Fruit fly (Drosophila melanogaster) S2 (cell line): ENCODE measurements around the gene Glyat.
A peak's percentile ranks its signal among the peaks of the same experiment; 100 is the strongest.
"Not testable (repeated sequence)": the region's sequence is repeated elsewhere in the genome, so short reads cannot be mapped to it uniquely, and the experiment has no call there.

Experiments used
- CG8478 ChIP-seq: fragments of >200 bp; optimal IDR thresholded peaks from 2 replicates; lab custom pipeline; 2018
- CTCF ChIP-seq, 2 experiments: fragments of >200 bp; optimal IDR thresholded peaks; 2 replicates each; lab custom pipeline; 2018

Gene Glyat

DNA sequence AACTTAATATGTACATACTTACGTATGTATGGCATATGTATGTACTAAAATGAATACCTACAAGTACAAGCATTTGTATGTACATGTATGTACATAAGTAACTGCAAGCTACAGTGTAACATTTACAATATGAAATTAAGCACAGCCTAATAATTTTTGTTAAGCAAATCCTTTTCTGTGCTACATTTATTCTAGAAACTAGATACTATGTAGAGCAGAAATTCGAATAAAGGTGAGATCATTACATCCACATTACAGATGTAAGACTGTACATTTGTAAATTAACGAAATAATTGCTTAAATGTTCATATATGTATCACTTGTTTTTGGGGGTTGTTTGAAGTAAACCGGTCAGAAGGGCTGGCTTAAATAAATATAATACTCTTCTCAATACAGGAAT lies 18.5 kb downstream of the Glyat start:
- TF ChIP-seq CG8478 (lab: Kevin White, UChicago) (no peak), CTCF (optimal IDR thresholded peaks at IDR 0.05; lab: Kevin White, UChicago) (no peak)

DNA sequence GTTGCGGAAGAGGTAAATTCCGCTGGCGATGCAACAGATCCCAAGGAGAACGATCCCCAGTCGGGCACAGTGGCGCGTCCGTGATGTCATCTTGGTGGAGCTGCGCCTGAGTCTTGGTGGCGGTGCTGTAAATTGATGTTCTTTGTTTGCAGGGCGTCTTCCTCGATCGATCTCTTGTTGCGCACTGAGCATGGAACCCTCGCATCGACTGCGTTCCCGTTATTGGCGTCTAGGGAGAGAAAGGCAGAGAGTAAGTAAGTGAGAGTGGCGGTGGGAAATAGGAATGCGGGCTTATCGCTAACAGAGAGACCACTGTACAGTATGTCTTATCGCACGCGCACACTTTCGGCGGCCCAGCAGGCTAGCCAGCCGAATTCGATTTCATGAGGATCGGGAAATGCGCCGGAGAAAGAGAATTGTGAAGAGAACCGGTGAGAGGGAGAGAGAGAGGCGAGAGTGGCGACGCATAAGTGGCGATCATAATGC lies 19.0 kb downstream of the Glyat start:
- TF ChIP-seq CTCF (optimal IDR thresholded peaks at IDR 0.05; lab: Kevin White, UChicago) (no peak), CG8478 (lab: Kevin White, UChicago) (no peak)

DNA sequence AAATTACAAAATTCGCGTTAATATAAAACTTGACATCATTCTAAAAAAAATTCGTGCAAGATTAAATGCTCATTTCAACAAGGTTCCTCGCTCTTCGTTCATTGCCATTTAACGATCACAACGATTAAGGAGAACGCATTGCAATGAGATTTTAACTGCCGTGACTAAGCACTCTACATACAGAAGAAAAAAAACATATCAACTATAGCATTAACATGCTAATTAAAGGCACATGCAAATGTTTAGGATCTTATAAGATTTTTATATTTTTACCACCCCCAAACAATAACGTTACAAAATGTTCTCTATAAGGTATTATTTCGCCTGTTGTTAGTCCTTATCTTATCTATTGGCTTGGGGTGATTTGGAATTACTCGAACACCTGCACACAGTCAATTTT lies 19.7 kb downstream of the Glyat start:
- TF ChIP-seq CG8478 (lab: Kevin White, UChicago) (no peak), CTCF (optimal IDR thresholded peaks at IDR 0.05; lab: Kevin White, UChicago) (no peak)

DNA sequence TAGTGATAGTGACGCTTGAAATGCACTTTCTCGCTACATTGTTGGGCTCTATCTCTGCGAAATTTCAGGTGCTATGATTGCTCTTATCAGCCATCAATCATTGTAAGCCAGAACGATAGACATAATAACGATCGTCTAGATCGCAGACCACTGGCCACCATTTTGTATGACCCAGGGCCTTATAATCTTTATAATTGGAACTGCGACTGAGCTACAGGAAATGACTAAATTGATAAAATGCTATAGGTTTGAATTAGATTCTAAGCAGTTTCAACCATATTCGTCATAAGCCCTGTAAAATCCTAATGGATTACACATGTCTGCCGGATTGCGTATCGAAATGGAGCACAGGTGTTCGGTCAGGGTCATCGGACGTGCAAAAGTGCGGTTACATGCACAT lies 20.6 kb downstream of the Glyat start:
- TF ChIP-seq CTCF (optimal IDR thresholded peaks at IDR 0.05; lab: Kevin White, UChicago) (no peak), CG8478 (lab: Kevin White, UChicago) (no peak)

DNA sequence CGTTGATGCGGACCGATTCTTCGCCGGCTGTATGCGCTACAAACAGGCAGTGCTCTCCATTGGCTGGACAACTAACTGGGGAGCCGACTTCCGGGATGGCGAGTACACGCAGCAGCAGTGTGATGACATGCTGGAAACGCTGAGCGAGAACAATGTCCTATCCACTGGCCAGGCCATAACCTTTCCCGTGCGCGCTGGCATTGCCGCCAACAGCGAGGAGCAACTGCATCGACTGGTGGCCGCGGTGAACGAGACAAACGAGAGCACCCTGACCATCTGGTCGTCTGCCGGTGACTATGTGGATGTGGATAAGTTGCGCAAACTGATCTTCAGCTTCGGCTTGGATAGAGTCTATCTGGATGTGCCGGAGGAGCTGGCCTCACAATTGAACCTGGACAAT lies 24.2 kb downstream of the Glyat start:
- no peak for TF ChIP-seq CTCF (optimal IDR thresholded peaks at IDR 0.05; lab: Kevin White, UChicago)
- no peak for TF ChIP-seq CG8478 (lab: Kevin White, UChicago)

DNA sequence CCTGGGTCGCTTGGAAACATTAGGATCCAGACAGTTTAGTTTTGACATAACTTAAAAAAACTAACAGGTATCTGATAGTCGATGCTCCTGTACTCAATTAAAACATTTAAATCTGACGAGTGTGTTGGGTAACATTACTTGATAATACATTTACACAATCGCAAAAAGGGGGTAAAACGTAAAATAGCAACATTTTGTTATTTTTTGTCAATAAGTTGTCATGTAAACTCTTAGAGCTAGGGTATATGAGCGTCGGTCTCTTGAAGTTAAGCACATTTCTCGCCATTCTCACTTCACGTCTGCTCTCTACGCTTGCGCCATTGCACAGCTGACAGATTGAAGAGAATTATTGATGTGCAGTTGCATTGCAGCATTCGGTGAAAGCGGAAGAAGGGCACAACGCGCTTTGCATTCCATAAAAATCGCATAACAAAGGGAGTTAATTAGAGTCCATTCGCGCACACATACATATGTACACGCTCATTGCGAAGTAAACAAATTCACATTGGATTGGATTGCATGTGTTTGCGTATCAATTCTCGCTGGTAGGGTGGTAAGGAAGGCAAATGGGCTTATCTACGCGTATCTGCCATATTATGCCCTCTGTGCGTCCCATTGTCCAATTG lies 25.4 kb downstream of the Glyat start:
- TF ChIP-seq CG8478 (lab: Kevin White, UChicago) (no peak), CTCF (optimal IDR thresholded peaks at IDR 0.05; lab: Kevin White, UChicago) (no peak)

DNA sequence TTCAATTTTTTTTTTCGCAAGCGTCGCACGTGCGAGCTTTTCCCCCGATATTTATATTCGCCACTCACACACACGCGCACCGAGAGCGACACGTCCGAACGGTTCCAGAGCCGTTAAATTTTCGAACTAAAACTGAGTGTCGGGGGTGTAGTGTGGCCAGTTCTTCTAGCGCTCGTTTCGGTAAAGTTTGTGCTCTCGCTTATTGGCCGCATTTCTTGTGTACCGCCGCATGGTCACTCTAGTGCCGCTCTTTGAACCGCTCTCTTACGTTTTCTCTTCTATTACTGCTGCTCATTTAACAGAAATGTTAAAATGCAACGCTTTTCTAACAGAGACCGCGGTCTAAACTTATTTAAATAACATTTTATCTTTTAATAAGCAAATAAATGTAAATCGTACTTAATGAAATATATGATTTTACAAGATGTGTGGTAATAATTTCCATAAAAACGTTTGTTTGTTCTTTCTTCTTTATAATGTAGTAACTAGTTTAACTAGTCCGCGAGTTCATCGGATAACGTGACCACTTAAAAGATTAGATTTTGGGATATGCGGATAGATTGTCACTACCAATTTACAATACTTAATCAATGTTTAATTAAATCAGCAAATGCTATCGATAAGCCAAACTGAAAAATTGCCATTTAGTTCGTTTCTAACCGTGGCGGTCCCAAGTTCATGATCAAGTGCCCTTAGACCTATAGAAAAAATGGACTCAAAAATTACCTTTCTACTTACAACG lies 26.2 kb downstream of the Glyat start, which contains the start of gene Snoo:
Snoo (minus strand) TSS at position 138 of the 742 bp plus-strand sequence.
- TF ChIP-seq CTCF (optimal IDR thresholded peaks at IDR 0.05; lab: Kevin White, UChicago) (peak; percentile 43 to 52), CG8478 (lab: Kevin White, UChicago) (no peak)

DNA sequence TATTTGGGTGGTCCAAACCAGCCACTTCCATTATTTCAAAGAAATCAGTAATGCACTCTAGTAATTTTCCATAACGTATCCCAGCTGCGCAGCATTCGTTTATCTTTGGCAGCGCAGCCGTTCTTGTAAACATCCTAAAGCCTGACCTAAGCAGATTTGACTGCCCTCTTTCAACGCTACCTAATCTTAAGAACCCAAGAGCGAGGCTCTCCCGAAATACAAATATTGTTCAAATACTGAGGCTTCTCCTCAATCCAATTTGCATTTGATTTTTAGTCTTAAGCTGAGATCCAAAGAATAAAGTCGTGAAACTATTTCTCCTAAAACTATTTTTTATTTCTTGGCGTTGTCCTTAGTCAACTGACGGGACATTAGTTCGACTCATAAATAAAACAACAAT lies 26.8 kb downstream of the Glyat start, which contains the start of gene CG7231:
CG7231 (plus strand) TSS at position 301 of the 400 bp plus-strand sequence.
- TF ChIP-seq CG8478 (lab: Kevin White, UChicago); CTCF (optimal IDR thresholded peaks at IDR 0.05; lab: Kevin White, UChicago): not testable (repeated sequence)

DNA sequence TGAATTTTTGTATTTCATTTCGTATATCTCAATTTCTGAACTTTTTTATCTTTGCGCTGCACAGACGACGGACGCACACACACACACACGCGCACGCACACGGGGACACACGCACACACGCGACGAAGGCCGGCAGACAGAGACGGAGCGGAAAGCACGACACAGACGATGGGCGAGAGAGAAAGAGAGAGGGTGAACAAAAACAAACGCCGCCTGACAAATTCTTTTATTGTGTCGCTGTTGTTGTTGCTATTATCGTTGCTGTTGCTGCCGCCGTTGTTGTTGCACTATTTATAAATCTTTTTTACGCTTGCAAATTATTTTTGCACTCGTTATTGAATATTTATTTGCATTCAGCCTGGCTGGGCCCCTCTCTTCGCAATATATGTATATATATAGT lies 33.7 kb downstream of the Glyat start:
- TF ChIP-seq CTCF (optimal IDR thresholded peaks at IDR 0.05; lab: Kevin White, UChicago): no peak

DNA sequence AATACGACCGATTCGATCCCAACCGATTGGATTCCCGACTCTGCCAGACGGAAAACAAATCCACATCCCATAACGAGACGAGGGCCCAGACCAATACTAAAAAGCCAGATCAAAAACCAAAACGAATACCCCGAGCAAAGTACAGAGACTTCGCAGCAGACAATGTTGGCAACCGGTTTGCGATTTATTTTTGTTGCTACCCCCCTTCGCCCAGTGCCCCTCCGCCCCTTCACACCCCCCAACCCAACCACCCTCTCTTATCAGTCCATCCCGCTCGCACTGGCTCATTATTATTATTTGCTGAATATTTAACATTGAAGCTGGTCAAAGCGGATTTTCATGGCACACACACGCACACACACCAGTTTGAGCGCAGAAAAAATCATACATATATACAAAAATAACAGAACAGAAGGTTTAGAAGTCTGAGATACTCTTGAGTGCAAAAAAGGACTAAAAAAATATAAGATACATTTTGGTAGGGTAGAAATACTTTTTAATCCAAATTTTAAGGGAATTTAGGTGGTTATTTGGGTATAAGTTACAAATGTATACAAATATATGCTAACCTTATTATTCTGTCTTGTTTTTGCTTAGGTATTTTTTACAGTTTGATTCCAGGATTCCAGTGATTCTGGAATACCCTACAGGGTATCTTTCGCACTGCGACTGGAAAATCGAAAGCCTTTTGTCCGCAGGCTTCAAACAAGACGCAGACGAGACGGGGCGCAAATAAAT lies 36.8 kb downstream of the Glyat start:
- no peak for TF ChIP-seq CG8478 (lab: Kevin White, UChicago)
- no peak for TF ChIP-seq CTCF (optimal IDR thresholded peaks at IDR 0.05; lab: Kevin White, UChicago)

DNA sequence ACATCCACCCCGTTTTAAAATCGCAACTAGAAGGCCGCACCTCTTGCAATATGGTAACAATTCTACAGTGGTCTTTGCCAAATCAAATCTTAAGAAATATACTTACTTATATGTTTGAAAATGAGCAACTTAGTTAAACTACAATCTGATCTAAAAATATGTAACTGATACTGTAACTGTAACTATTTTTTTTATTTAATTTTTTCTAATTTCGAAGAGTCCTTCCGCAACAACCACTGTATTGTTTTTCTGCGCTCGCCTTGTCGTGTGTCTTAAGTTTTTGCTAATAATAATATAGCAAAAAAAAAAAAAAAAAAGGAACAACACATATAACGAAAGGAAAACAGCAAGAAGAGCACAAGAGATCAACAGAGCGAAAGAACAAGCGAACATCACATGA lies 39.0 kb downstream of the Glyat start:
- TF ChIP-seq CG8478 (lab: Kevin White, UChicago) (no peak), CTCF (optimal IDR thresholded peaks at IDR 0.05; lab: Kevin White, UChicago) (no peak)

DNA sequence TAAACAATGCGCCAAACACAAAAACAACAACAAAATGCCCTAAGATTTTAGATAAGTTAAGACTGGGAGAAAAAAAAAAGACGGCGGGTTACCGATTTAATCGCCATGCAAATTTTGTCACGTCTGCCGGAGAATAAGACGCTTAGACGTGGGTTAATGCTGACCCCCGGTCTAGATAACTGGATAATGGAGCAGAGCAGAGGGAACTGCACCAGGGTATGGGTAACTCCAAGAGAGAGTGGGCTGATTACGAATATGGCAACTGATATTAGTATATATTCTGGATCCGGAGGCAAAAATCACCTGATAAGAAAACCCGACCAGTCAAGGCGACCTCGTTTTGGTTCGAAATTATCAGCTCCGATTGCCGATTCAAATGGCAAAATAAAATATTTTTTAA lies 40.5 kb downstream of the Glyat start:
- TF ChIP-seq CG8478 (lab: Kevin White, UChicago) (no peak), CTCF (optimal IDR thresholded peaks at IDR 0.05; lab: Kevin White, UChicago) (no peak)

DNA sequence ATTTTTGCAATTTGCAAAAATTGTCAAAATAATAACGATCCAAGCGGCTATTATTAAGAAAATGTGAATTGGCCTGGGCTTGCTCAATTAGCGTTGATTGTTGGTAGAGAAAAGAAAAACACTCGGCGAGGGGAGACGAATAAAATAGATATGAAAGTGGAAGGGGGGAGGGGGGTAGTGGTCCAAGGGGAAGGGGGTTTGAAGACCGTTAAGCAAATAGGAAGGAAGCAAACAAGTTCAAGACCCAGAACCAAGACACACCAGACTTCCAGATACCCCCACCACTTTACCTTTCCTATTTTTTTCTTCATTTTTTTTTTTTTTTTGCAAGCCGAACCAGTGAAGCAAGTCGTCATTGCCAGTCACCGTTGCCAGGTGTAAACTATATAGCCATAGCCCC lies 41.1 kb downstream of the Glyat start:
- TF ChIP-seq CTCF (optimal IDR thresholded peaks at IDR 0.05; lab: Kevin White, UChicago) (no peak), CG8478 (lab: Kevin White, UChicago) (no peak)

DNA sequence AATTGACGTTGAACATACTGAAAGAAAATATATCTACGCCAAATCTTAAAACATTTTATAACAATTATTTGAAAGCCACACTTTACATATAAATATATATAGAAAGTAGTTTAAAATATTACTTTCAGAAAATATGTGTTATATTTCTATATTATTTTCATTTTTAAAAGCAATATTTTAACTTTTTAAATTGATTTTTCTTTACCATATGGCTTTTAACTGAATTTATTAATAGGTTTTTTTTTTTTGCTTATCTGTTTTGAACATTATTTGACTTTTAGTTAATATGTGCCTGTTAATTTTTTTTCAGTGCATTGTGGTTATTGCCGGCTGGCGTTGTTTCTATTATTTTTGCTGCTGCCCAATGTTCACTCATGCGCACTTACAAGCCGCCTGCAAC lies 42.4 kb downstream of the Glyat start:
- no peak for TF ChIP-seq CTCF (optimal IDR thresholded peaks at IDR 0.05; lab: Kevin White, UChicago)
- no peak for TF ChIP-seq CG8478 (lab: Kevin White, UChicago)

DNA sequence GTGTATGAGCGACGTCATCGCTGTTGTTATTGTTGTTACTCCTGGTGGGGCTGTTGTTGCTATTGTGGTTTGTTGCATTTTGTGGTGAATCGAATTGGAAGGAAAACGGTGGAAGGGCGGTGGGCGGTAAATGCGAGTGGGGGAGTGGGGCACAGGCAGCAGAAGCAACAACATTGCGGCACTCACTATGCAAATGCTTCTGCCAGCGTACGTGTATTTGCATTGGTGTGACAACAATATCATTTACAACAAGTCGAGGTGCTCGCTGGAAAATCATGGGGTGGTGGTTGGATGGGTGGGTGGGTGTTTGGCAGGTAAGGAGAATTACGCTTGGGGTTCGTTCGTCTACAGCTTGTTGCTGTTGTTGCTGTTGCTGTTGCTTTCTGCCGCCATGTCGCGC lies 42.8 kb downstream of the Glyat start:
- no peak for TF ChIP-seq CG8478 (lab: Kevin White, UChicago)
- TF ChIP-seq CTCF (optimal IDR thresholded peaks at IDR 0.05; lab: Kevin White, UChicago): no peak
